Fruit fly (Drosophila melanogaster) whole organism, prepupa: ENCODE measurements around the gene CG43689.

Experiments
- CG11294 ChIP-seq: fragments of 200-800 bp; sonication (Bioruptor generic); IDR thresholded peaks from 2 replicates; pipeline ENCODE4 v1.3.6; 2022; ENCODE audit warnings: missing biosample characterization, missing genetic modification characterization
- CG1621 ChIP-seq: fragments of 200-800 bp; sonication (Bioruptor generic); optimal IDR thresholded peaks from 3 replicates; lab custom pipeline; 2018; ENCODE audit warnings: missing biosample characterization, mild to moderate bottlenecking, missing genetic modification characterization
- CG6792 ChIP-seq: fragments of 200-800 bp; sonication (Bioruptor generic); optimal IDR thresholded peaks from 3 replicates; lab custom pipeline; 2016; ENCODE audit warnings: missing biosample characterization, missing genetic modification characterization
- CG8319 ChIP-seq: fragments of 200-800 bp; sonication (Bioruptor generic); optimal IDR thresholded peaks from 3 replicates; lab custom pipeline; 2016; ENCODE audit warnings: missing biosample characterization, missing genetic modification characterization
- Eip93F ChIP-seq: fragments of 200-800 bp; sonication (Bioruptor generic); optimal IDR thresholded peaks from 2 replicates; lab custom pipeline; 2016; ENCODE audit warnings: missing biosample characterization, mild to moderate bottlenecking, missing genetic modification characterization
- Hr4 ChIP-seq: fragments of 200-800 bp; sonication (Bioruptor generic); optimal IDR thresholded peaks from 3 replicates; lab custom pipeline; 2016; ENCODE audit warnings: missing biosample characterization, missing genetic modification characterization
- Sox102F ChIP-seq: fragments of 200-800 bp; sonication (Bioruptor generic); optimal IDR thresholded peaks from 2 replicates; lab custom pipeline; 2016; ENCODE audit warnings: missing biosample characterization, mild to moderate bottlenecking, missing genetic modification characterization
- Sox15 ChIP-seq: fragments of 200-800 bp; sonication (Bioruptor generic); optimal IDR thresholded peaks from 3 replicates; lab custom pipeline; 2016; ENCODE audit warnings: missing biosample characterization, missing genetic modification characterization
- achi ChIP-seq: fragments of 200-800 bp; sonication (Bioruptor generic); optimal IDR thresholded peaks from 3 replicates; lab custom pipeline; 2016; ENCODE audit warnings: missing biosample characterization, missing genetic modification characterization
- esn ChIP-seq: fragments of 200-800 bp; sonication (Bioruptor generic); optimal IDR thresholded peaks from 2 replicates; lab custom pipeline; 2016; ENCODE audit warnings: missing biosample characterization, mild to moderate bottlenecking, missing genetic modification characterization, moderate library complexity
- fd85E ChIP-seq: fragments of 200-800 bp; sonication (Bioruptor generic); optimal IDR thresholded peaks from 3 replicates; lab custom pipeline; 2016; ENCODE audit warnings: missing biosample characterization, missing genetic modification characterization
- fkh ChIP-seq: fragments of 200-800 bp; sonication (Bioruptor generic); optimal IDR thresholded peaks from 3 replicates; lab custom pipeline; 2017; ENCODE audit warnings: missing biosample characterization, mild to moderate bottlenecking, missing genetic modification characterization, moderate library complexity
- vri ChIP-seq: fragments of 200-800 bp; sonication (Bioruptor generic); optimal IDR thresholded peaks from 3 replicates; lab custom pipeline; 2016; ENCODE audit warnings: missing biosample characterization, mild to moderate bottlenecking, missing genetic modification characterization

DNA sequence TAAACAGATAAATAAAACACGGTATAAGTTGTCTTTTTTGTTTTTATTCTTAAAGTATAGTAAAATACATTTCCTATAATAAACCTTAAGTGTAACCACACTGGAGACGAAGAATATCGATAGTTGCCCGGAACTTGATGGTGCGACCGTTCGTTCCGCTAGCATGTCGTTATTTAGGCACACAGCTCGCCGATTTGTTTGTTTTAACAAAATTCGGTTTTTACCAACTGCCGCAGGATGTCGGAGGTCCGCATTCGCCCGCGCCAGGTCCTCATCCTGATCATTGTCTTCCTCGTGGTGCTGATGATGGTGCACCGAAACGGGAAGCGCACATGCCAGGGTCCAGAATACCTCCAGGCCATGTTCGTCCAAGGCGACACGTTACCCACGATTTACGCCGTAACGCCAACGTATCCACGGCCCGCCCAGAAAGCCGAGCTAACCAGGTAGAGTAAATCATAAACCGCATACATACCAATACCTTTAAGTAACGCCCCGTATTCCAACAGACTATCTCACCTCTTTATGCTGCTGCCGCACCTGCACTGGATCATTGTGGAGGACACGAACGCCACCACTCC is 55.6 kb downstream of the CG43689 start, which contains the start of gene GlcAT-I:
- no peak for TF ChIP-seq CG8319
- no peak for TF ChIP-seq Sox15 (GFP tag; lab: Kevin White, UChicago)
- no peak for TF ChIP-seq Hr4 (GFP tag; lab: Kevin White, UChicago)
- no peak for TF ChIP-seq CG11294 (GFP tag; lab: Robert Waterston, UW)
- TF ChIP-seq vri (GFP tag; lab: Kevin White, UChicago), result no peak
- no peak for TF ChIP-seq Sox102F (GFP tag; lab: Kevin White, UChicago)
- TF ChIP-seq fkh (GFP tag; lab: Kevin White, UChicago), result peak; percentile 81
- no peak for TF ChIP-seq Eip93F (GFP tag; lab: Kevin White, UChicago)
- no peak for TF ChIP-seq achi (GFP tag; lab: Kevin White, UChicago)
- TF ChIP-seq CG6792 (GFP tag; lab: Kevin White, UChicago), result no peak
- no peak for TF ChIP-seq fd85E
- peak; percentile 72 for TF ChIP-seq CG1621 (tag; lab: Kevin White, UChicago)
- TF ChIP-seq esn (GFP tag; lab: Kevin White, UChicago), result no peak
